Worm (Caenorhabditis elegans) whole organism, L1 larva: ENCODE data around the gene top-3.
A peak's percentile ranks its signal among the peaks of the same experiment; 100 is the strongest.

ENCODE experiments used
- C16A3.4 ChIP-seq: fragments of 150-350 bp; optimal IDR thresholded peaks from 2 replicates; lab custom pipeline; 2014; ENCODE audit warnings: missing biosample characterization, missing genetic modification characterization
- Y116A8C.19 ChIP-seq: sonication (generic microtip); optimal IDR thresholded peaks from 2 replicates; lab custom pipeline; 2016; ENCODE audit warnings: missing compliant biosample characterization, missing genetic modification characterization, borderline replicate concordance
- aha-1 ChIP-seq: fragments of 150-350 bp; optimal IDR thresholded peaks from 2 replicates; lab custom pipeline; 2014; ENCODE audit warnings: missing biosample characterization, missing genetic modification characterization
- alr-1 ChIP-seq: fragments of 200-800 bp; sonication (Bioruptor generic); optimal IDR thresholded peaks from 2 replicates; lab custom pipeline; 2018; ENCODE audit warnings: borderline replicate concordance, mild to moderate bottlenecking, missing genetic modification characterization, missing compliant biosample characterization
- aly-2 ChIP-seq: fragments of 150-350 bp; optimal IDR thresholded peaks from 2 replicates; lab custom pipeline; 2014; ENCODE audit warnings: missing biosample characterization, missing genetic modification characterization
- ceh-63 ChIP-seq: fragments of 200-800 bp; sonication (Bioruptor generic); optimal IDR thresholded peaks from 2 replicates; lab custom pipeline; 2018; ENCODE audit warnings: mild to moderate bottlenecking, missing genetic modification characterization, missing compliant biosample characterization
- ceh-8 ChIP-seq: fragments of 200-800 bp; sonication (Bioruptor generic); optimal IDR thresholded peaks from 2 replicates; lab custom pipeline; 2018; ENCODE audit warnings: mild to moderate bottlenecking, missing genetic modification characterization, moderate library complexity, missing compliant biosample characterization
- dpl-1 ChIP-seq, 3 experiments: fragments of 150-350 bp in 2 of 3; sonication (generic microtip) in 1 of 3; optimal IDR thresholded peaks; 2 replicates each; lab custom pipeline; 2014 to 2017; ENCODE audit warnings: missing biosample characterization in 3 of 3, missing genetic modification characterization in 3 of 3, missing genetic modification reagents in 3 of 3
- dsc-1 ChIP-seq: sonication (generic microtip); optimal IDR thresholded peaks from 2 replicates; lab custom pipeline; 2016; ENCODE audit warnings: mild to moderate bottlenecking, missing genetic modification characterization, missing compliant biosample characterization
- efl-1 ChIP-seq, 4 experiments: fragments of 150-350 bp; optimal IDR thresholded peaks in 3 of 4; peaks in 1 of 4; 1 replicate in 1 of 4; 2 replicates in 3 of 4; lab custom pipeline; 2014; ENCODE audit warnings: missing biosample characterization in 2 of 4, missing genetic modification characterization in 2 of 4, missing genetic modification reagents in 2 of 4
- egl-27 ChIP-seq, 2 experiments: fragments of 150-350 bp in 1 of 2; sonication (generic microtip); optimal IDR thresholded peaks; 3 replicates each; lab custom pipeline; 2017 to 2018; ENCODE audit warnings: missing biosample characterization in 2 of 2, missing genetic modification characterization in 2 of 2, missing genetic modification reagents in 2 of 2
- ets-5 ChIP-seq: fragments of 200-800 bp; sonication (Bioruptor generic); IDR thresholded peaks from 2 replicates; pipeline ENCODE4 v1.3.6; 2022; ENCODE audit warnings: missing genetic modification characterization, missing compliant biosample characterization
- fkh-4 ChIP-seq: sonication (generic microtip); optimal IDR thresholded peaks from 2 replicates; lab custom pipeline; 2016; ENCODE audit warnings: missing compliant biosample characterization, missing genetic modification characterization, borderline replicate concordance
- fkh-8 ChIP-seq: sonication (generic microtip); optimal IDR thresholded peaks from 2 replicates; lab custom pipeline; 2016; ENCODE audit warnings: mild to moderate bottlenecking, missing genetic modification characterization, missing compliant biosample characterization
- grh-1 ChIP-seq: fragments of 200-800 bp; sonication (Bioruptor generic); IDR thresholded peaks from 2 replicates; pipeline ENCODE4 v1.3.6; 2022; ENCODE audit warnings: missing genetic modification reagents, missing genetic modification characterization, missing compliant biosample characterization
- irx-1 ChIP-seq: sonication (generic microtip); optimal IDR thresholded peaks from 2 replicates; lab custom pipeline; 2016; ENCODE audit warnings: missing genetic modification characterization, missing compliant biosample characterization
- isw-1 ChIP-seq: fragments of 200-800 bp; sonication (Bioruptor generic); IDR thresholded peaks from 2 replicates; pipeline ENCODE4 v1.3.6; 2022; ENCODE audit warnings: missing genetic modification characterization, missing compliant biosample characterization
- lin-15B ChIP-seq: fragments of 150-350 bp; sonication (generic microtip); optimal IDR thresholded peaks from 3 replicates; lab custom pipeline; 2014; ENCODE audit warnings: missing biosample characterization, missing genetic modification characterization
- lin-35 ChIP-seq, 2 experiments: fragments of 150-350 bp; optimal IDR thresholded peaks; 2 replicates each; lab custom pipeline; 2014; ENCODE audit warnings: missing biosample characterization in 2 of 2, missing genetic modification characterization in 2 of 2, missing genetic modification reagents in 2 of 2
- lin-39 ChIP-seq: fragments of 150-350 bp; optimal IDR thresholded peaks from 2 replicates; lab custom pipeline; 2014; ENCODE audit warnings: missing biosample characterization, missing genetic modification reagents, missing genetic modification characterization
- mdl-1 ChIP-seq, 2 experiments: fragments of 150-350 bp; optimal IDR thresholded peaks; 2 replicates each; lab custom pipeline; 2014 to 2017; ENCODE audit warnings: missing biosample characterization in 2 of 2, missing genetic modification characterization in 2 of 2, inconsistent platforms in 1 of 2
- mef-2 ChIP-seq: fragments of 150-350 bp; optimal IDR thresholded peaks from 2 replicates; lab custom pipeline; 2014; ENCODE audit warnings: missing biosample characterization, missing genetic modification characterization
- mep-1 ChIP-seq: fragments of 150-350 bp; optimal IDR thresholded peaks from 2 replicates; lab custom pipeline; 2014; ENCODE audit warnings: missing biosample characterization, missing genetic modification characterization
- nhr-19 ChIP-seq: fragments of 200-800 bp; sonication (Bioruptor generic); conservative IDR thresholded peaks from 2 replicates; pipeline ENCODE4 v1.3.6; 2022; ENCODE audit warnings: missing genetic modification characterization, missing compliant biosample characterization
- nhr-47 ChIP-seq: sonication (generic microtip); optimal IDR thresholded peaks from 2 replicates; lab custom pipeline; 2016; ENCODE audit warnings: mild to moderate bottlenecking, missing genetic modification characterization, moderate library complexity, missing compliant biosample characterization
- nhr-77 ChIP-seq: fragments of 150-350 bp; optimal IDR thresholded peaks from 2 replicates; lab custom pipeline; 2014; ENCODE audit warnings: missing biosample characterization, missing genetic modification characterization
- nhr-84 ChIP-seq: sonication (generic microtip); optimal IDR thresholded peaks from 2 replicates; lab custom pipeline; 2017; ENCODE audit warnings: missing biosample characterization, missing genetic modification characterization
- nhr-85 ChIP-seq: sonication (generic microtip); peaks from one replicate; lab custom pipeline; 2016; ENCODE audit warnings: missing genetic modification characterization, inconsistent platforms, missing compliant biosample characterization
- nhr-90 ChIP-seq: sonication (generic microtip); optimal IDR thresholded peaks from 2 replicates; lab custom pipeline; 2016; ENCODE audit warnings: mild to moderate bottlenecking, missing genetic modification characterization, missing compliant biosample characterization; ENCODE audit not compliant: poor library complexity
- pag-3 ChIP-seq: sonication (generic microtip); optimal IDR thresholded peaks from 2 replicates; lab custom pipeline; 2017; ENCODE audit warnings: missing genetic modification characterization, mild to moderate bottlenecking, missing compliant biosample characterization, antibody characterized with exemption, borderline replicate concordance; ENCODE audit not compliant: insufficient read depth
- pax-3 ChIP-seq: fragments of 200-800 bp; sonication (Bioruptor generic); optimal IDR thresholded peaks from 2 replicates; lab custom pipeline; 2018; ENCODE audit warnings: mild to moderate bottlenecking, missing genetic modification characterization, moderate library complexity, missing compliant biosample characterization
- pqm-1 ChIP-seq: sonication (generic microtip); optimal IDR thresholded peaks from 3 replicates; lab custom pipeline; 2017; ENCODE audit warnings: missing biosample characterization, missing genetic modification characterization
- sptf-1 ChIP-seq: fragments of 150-350 bp; optimal IDR thresholded peaks from 2 replicates; lab custom pipeline; 2014; ENCODE audit warnings: missing biosample characterization, missing genetic modification characterization
- sup-37 ChIP-seq: fragments of 200-800 bp; sonication (Bioruptor generic); optimal IDR thresholded peaks from 2 replicates; lab custom pipeline; 2018; ENCODE audit warnings: mild to moderate bottlenecking, missing genetic modification characterization, missing compliant biosample characterization
- tlp-1 ChIP-seq: fragments of 150-350 bp; optimal IDR thresholded peaks from 2 replicates; lab custom pipeline; 2014; ENCODE audit warnings: missing biosample characterization, missing genetic modification characterization
- unc-62 ChIP-seq: fragments of 150-350 bp; optimal IDR thresholded peaks from 2 replicates; lab custom pipeline; 2014; ENCODE audit warnings: missing biosample characterization, missing genetic modification reagents, missing genetic modification characterization
- unc-86 ChIP-seq: sonication (generic microtip); optimal IDR thresholded peaks from 2 replicates; lab custom pipeline; 2016; ENCODE audit warnings: missing genetic modification characterization, missing compliant biosample characterization
- vab-15 ChIP-seq: sonication (generic microtip); optimal IDR thresholded peaks from 2 replicates; lab custom pipeline; 2017; ENCODE audit warnings: missing genotype, mild to moderate bottlenecking, missing genetic modification characterization, missing compliant biosample characterization
- zag-1 ChIP-seq: fragments of 150-350 bp; optimal IDR thresholded peaks from 2 replicates; lab custom pipeline; 2014; ENCODE audit warnings: missing biosample characterization, missing genetic modification characterization
- zip-4 ChIP-seq: fragments of 200-800 bp; sonication (Bioruptor generic); optimal IDR thresholded peaks from 2 replicates; lab custom pipeline; 2018; ENCODE audit warnings: mild to moderate bottlenecking, missing genetic modification characterization, moderate library complexity, missing compliant biosample characterization

top-3 gene

ce11 chrIII:11978742-11979141 lies 18.8 kb upstream of the top-3 start, which contains the start of gene Y56A3A.30:
Y56A3A.30 (minus strand) TSS chrIII:11979065.
- TF ChIP-seq zag-1 (tag; lab: Kevin White, UChicago) (no peak), fkh-8 (no peak), ets-5 (GFP tag; lab: Robert Waterston, UW) (no peak), mef-2 (tag; lab: Kevin White, UChicago) (no peak), sup-37 (GFP tag; lab: Kevin White, UChicago) (no peak), zip-4 (GFP tag; lab: Kevin White, UChicago) (no peak), ceh-8 (GFP tag; lab: Kevin White, UChicago) (no peak), mep-1 (no peak), egl-27 (tag; optimal IDR thresholded peaks at IDR 0.05; lab: Kevin White, UChicago) (no peak), sptf-1 (tag; lab: Kevin White, UChicago) (no peak), lin-39 (tag; lab: Kevin White, UChicago) (no peak), pag-3 (tag; lab: Kevin White, UChicago) (no peak), aly-2 (no peak), lin-15B (tag; lab: Kevin White, UChicago) (no peak)

DNA sequence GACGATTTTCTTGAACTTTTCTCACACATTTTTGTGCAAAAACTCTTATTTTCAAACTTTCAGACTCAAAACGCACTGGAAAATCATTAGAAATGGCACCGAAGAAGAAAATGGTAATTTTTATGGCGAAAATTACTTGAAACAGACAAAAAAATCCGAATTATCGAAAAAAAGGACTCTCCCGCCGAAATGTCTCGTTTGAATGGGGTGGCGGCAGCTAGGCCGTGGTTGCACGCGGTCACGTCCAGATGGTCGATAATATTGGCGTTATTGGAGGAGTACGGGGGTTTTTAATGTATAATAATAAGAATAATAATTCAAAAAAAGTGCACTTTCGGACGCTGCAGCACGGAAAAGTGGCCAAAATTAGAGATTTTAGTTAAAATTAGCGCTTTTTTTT lies 14.4 kb upstream of the top-3 start, which contains the start of gene Y56A3A.31:
Gene Y56A3A.31 (plus strand): TSS at position 64 of the 400 bp plus-strand sequence.
- peak; percentile 39 to 80 (median 73) for TF ChIP-seq dpl-1 (GFP tag; optimal IDR thresholded peaks at IDR 0.05; lab: Kevin White, UChicago)
- TF ChIP-seq lin-15B (tag; lab: Kevin White, UChicago), result no peak
- TF ChIP-seq nhr-85 (tag; lab: Kevin White, UChicago), result peak; percentile 46
- peak; percentile 79 to 87 for TF ChIP-seq efl-1 (optimal IDR thresholded peaks at IDR 0.05; lab: Kevin White, UChicago)
- peak; percentile 75 to 98 for TF ChIP-seq efl-1 (GFP tag; optimal IDR thresholded peaks at IDR 0.05 in 1 of 2; lab: Kevin White, UChicago)
- TF ChIP-seq nhr-77 (tag; lab: Kevin White, UChicago), result no peak
- no peak for TF ChIP-seq fkh-4 (tag; lab: Kevin White, UChicago)
- TF ChIP-seq pax-3 (tag; lab: Kevin White, UChicago), result no peak
- TF ChIP-seq lin-35 (GFP tag; optimal IDR thresholded peaks at IDR 0.05; lab: Kevin White, UChicago), result peak; percentile 25 to 81
- TF ChIP-seq mdl-1 (tag; optimal IDR thresholded peaks at IDR 0.05; lab: Kevin White, UChicago), result peak in 1 of 2 experiments; percentile 4
- TF ChIP-seq irx-1 (tag; lab: Kevin White, UChicago), result no peak
- TF ChIP-seq egl-27 (tag; optimal IDR thresholded peaks at IDR 0.05; lab: Kevin White, UChicago), result no peak
- TF ChIP-seq isw-1 (GFP tag; lab: Robert Waterston, UW), result no peak
- TF ChIP-seq unc-86 (tag; lab: Kevin White, UChicago), result no peak
- TF ChIP-seq ceh-63 (GFP tag; lab: Kevin White, UChicago), result no peak
- TF ChIP-seq C16A3.4 (tag; lab: Kevin White, UChicago), result no peak
- no peak for TF ChIP-seq Y116A8C.19
- TF ChIP-seq nhr-84, result no peak
- TF ChIP-seq, all 84 proteins: peak for 5

DNA sequence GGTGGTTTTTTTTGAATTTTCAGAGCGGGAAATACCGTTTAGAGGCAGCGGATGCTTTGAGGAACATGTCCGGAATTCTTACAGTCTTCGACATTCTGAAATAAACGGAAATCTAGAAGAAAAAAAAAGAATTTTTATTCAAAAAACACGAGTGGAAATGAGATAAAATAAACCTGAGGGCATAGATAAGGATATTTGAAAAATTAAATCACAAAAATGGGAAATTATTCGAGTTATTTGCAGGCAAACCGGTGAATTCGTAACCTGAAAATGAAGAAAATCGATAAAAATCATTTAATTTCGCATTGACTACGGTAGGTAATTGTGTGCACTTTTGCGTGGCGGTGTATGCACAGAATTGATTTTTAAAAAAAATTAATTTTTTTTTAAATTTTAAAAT lies 14.0 kb upstream of the top-3 start, which contains the start of gene ung-1:
Gene ung-1 (minus strand): TSS at position 101 of the 400 bp plus-strand sequence.
- TF ChIP-seq alr-1 (tag; lab: Kevin White, UChicago) (no peak), tlp-1 (tag; lab: Kevin White, UChicago) (no peak), vab-15 (tag; lab: Kevin White, UChicago) (no peak), aha-1 (tag; lab: Kevin White, UChicago) (no peak), nhr-19 (GFP tag; lab: Robert Waterston, UW) (no peak), nhr-47 (tag; lab: Kevin White, UChicago) (no peak), grh-1 (GFP tag; lab: Robert Waterston, UW) (no peak), isw-1 (GFP tag; lab: Robert Waterston, UW) (no peak), unc-62 (no peak), dsc-1 (tag; lab: Kevin White, UChicago) (no peak), mdl-1 (tag; optimal IDR thresholded peaks at IDR 0.05; lab: Kevin White, UChicago) (no peak), pqm-1 (tag; lab: Kevin White, UChicago) (no peak), ceh-8 (GFP tag; lab: Kevin White, UChicago) (no peak), nhr-77 (tag; lab: Kevin White, UChicago) (no peak), nhr-90 (tag; lab: Kevin White, UChicago) (no peak)
